ENCODE assay signal across 3 fruit fly cellular contexts in the genomic region with DNA sequence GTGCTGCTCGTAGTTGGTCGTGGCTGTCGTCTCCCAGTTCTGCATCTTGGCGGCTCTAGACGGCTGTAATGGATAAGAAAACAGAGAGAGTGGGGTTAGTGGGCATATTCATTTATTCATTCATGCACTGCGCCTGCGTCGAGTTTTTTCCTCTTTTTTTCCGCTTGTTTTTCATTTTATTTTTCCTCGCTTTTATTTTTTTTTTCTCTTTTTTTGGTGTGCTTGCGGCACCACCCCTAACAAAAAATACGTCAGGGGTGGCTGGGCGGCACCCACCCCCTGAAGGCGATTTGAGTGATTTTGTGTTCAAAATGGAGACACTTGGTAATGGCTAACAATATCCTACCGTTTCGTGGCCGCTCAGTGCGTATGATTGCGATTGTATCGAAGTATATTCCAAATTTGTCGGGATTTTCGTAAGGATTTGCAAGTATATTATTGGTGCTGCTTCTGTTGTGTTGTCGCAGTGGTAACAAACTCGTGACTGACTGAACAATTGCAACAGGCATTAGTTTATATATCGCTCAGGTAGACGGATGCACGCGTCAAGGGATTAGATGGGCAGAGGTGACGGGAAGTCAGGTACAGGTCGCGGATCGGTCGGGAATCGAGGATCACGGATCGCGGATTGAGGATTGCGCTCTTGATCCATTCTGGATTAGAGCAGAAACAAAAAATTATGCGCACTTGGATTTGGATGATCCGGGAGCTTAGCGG.
TF ChIP-seq lines count a peak whose summit lies in the region.

No protein-coding gene starts in this region.

TF ChIP-seq in whole organism, embryonic, 481 proteins besides CTCF, POLR2A, EP300 and RAD21 (continued from another document and continues in another):
- TF ChIP-seq CG10979 (tag; optimal IDR thresholded peaks at IDR 0.05; lab: Kevin White, UChicago), result no peak
- no peak for TF ChIP-seq CG8944 (GFP tag; optimal IDR thresholded peaks at IDR 0.05; lab: Kevin White, UChicago)
- TF ChIP-seq CG14710 (tag; optimal IDR thresholded peaks at IDR 0.05; lab: Kevin White, UChicago), result no peak
- TF ChIP-seq nau (GFP tag; optimal IDR thresholded peaks at IDR 0.05; lab: Kevin White, UChicago), result no peak
- TF ChIP-seq br (optimal IDR thresholded peaks at IDR 0.05; lab: Kevin White, UChicago), result no peak
- peak; percentile 31; the same call in 1 of the 3 replicates for TF ChIP-seq C15 (GFP tag; IDR thresholded peaks at IDR 0.05; lab: Robert Waterston, UW)
- no peak for TF ChIP-seq Ada2b (GFP tag; IDR thresholded peaks at IDR 0.05; lab: Robert Waterston, UW)
- TF ChIP-seq tup (GFP tag; optimal IDR thresholded peaks at IDR 0.05; lab: Kevin White, UChicago), result no peak
- TF ChIP-seq NC2α (GFP tag; optimal IDR thresholded peaks at IDR 0.05; lab: Kevin White, UChicago), result no peak
- TF ChIP-seq CG13123 (GFP tag; optimal IDR thresholded peaks at IDR 0.05; lab: Kevin White, UChicago), result no peak
- peak; percentile 58 for TF ChIP-seq CG15479 (GFP tag; optimal IDR thresholded peaks at IDR 0.05; lab: Kevin White, UChicago)
- no peak for TF ChIP-seq CG1647 (GFP tag; optimal IDR thresholded peaks at IDR 0.05; lab: Kevin White, UChicago)
- TF ChIP-seq tll (GFP tag; optimal IDR thresholded peaks at IDR 0.05; lab: Kevin White, UChicago), result peak in 1 of 2 experiments; percentile 80
- TF ChIP-seq Hsf (GFP tag; optimal IDR thresholded peaks at IDR 0.05; lab: Kevin White, UChicago), result no peak
- TF ChIP-seq CG4707 (GFP tag; optimal IDR thresholded peaks at IDR 0.05; lab: Kevin White, UChicago), result no peak
- TF ChIP-seq Mes4 (GFP tag; optimal IDR thresholded peaks at IDR 0.05; lab: Kevin White, UChicago), result no peak
- no peak for TF ChIP-seq CG8924 (tag; optimal IDR thresholded peaks at IDR 0.05; lab: Kevin White, UChicago)
- TF ChIP-seq ash1 (GFP tag; optimal IDR thresholded peaks at IDR 0.05; lab: Kevin White, UChicago), result no peak
- no peak for TF ChIP-seq CG4617 (GFP tag; optimal IDR thresholded peaks at IDR 0.05; lab: Kevin White, UChicago; ENCODE audit: borderline replicate concordance)
- peak; percentile 96 for TF ChIP-seq nom (GFP tag; optimal IDR thresholded peaks at IDR 0.05; lab: Kevin White, UChicago)
- TF ChIP-seq CG10147 (GFP tag; optimal IDR thresholded peaks at IDR 0.05; lab: Kevin White, UChicago), result no peak
- TF ChIP-seq CG6813 (GFP tag; optimal IDR thresholded peaks at IDR 0.05; lab: Kevin White, UChicago), result peak; percentile 21
- TF ChIP-seq da (GFP tag; optimal IDR thresholded peaks at IDR 0.05; lab: Kevin White, UChicago), result no peak
- TF ChIP-seq bigmax (GFP tag; optimal IDR thresholded peaks at IDR 0.05; lab: Kevin White, UChicago), result no peak
- no peak for TF ChIP-seq CG17328 (GFP tag; IDR thresholded peaks at IDR 0.05; lab: Robert Waterston, UW)
- TF ChIP-seq Elba2 (GFP tag; optimal IDR thresholded peaks at IDR 0.05; lab: Kevin White, UChicago), result no peak
- no peak for TF ChIP-seq Hr39 (optimal IDR thresholded peaks at IDR 0.05; lab: Kevin White, UChicago)
- TF ChIP-seq zf30C (GFP tag; optimal IDR thresholded peaks at IDR 0.05; lab: Kevin White, UChicago), result no peak
- no peak for TF ChIP-seq dati (GFP tag; IDR thresholded peaks at IDR 0.05; lab: Robert Waterston, UW)
- TF ChIP-seq dpn (GFP tag; optimal IDR thresholded peaks at IDR 0.05; lab: Kevin White, UChicago), result peak in 1 of 2 experiments; percentile 10
- TF ChIP-seq CG33557 (GFP tag; optimal IDR thresholded peaks at IDR 0.05; lab: Kevin White, UChicago), result no peak
- no peak for TF ChIP-seq CG30020 (tag; optimal IDR thresholded peaks at IDR 0.05; lab: Kevin White, UChicago)
- peak; percentile 89 for TF ChIP-seq seq (GFP tag; IDR thresholded peaks at IDR 0.05; lab: Robert Waterston, UW)
- no peak for TF ChIP-seq CG17802 (tag; optimal IDR thresholded peaks at IDR 0.05; lab: Kevin White, UChicago)
- TF ChIP-seq ro (GFP tag; IDR thresholded peaks at IDR 0.05; lab: Robert Waterston, UW), result no peak
- TF ChIP-seq lov (optimal IDR thresholded peaks at IDR 0.05; lab: Kevin White, UChicago), result no peak
- TF ChIP-seq lov (GFP tag; IDR thresholded peaks at IDR 0.05; lab: Robert Waterston, UW), result no peak
- no peak for TF ChIP-seq dan (GFP tag; IDR thresholded peaks at IDR 0.05; lab: Robert Waterston, UW)
- TF ChIP-seq Dll (GFP tag; IDR thresholded peaks at IDR 0.05; lab: Robert Waterston, UW; ENCODE audit: partially characterized antibody), result no peak
- no peak for TF ChIP-seq CG10959 (GFP tag; IDR thresholded peaks at IDR 0.05; lab: Robert Waterston, UW)
- TF ChIP-seq CG17568 (GFP tag; optimal IDR thresholded peaks at IDR 0.05; lab: Kevin White, UChicago), result peak; percentile 44
- TF ChIP-seq CG6254 (GFP tag; optimal IDR thresholded peaks at IDR 0.05; lab: Kevin White, UChicago), result no peak
- no peak for TF ChIP-seq sr (GFP tag; IDR thresholded peaks at IDR 0.05; lab: Robert Waterston, UW)

TF ChIP-seq in whole organism, prepupa, 60 proteins besides CTCF, POLR2A, EP300 and RAD21 (continued from another document):
- TF ChIP-seq CG8319 (GFP tag; optimal IDR thresholded peaks at IDR 0.05; lab: Kevin White, UChicago) (peak; percentile 35), Ets96B (tag; optimal IDR thresholded peaks at IDR 0.05; lab: Kevin White, UChicago) (peak; percentile 74), Eip78C (GFP tag; lab: Kevin White, UChicago) (no peak), net (GFP tag; optimal IDR thresholded peaks at IDR 0.05; lab: Kevin White, UChicago) (peak; percentile 91), CG11294 (GFP tag; IDR thresholded peaks at IDR 0.05; lab: Robert Waterston, UW) (peak; percentile 68; the same call in 1 of the 2 replicates), CG9139 (GFP tag; optimal IDR thresholded peaks at IDR 0.05; lab: Kevin White, UChicago) (peak; percentile 95), CG4318 (GFP tag; optimal IDR thresholded peaks at IDR 0.05; lab: Kevin White, UChicago) (peak; percentile 19), CG6792 (GFP tag; optimal IDR thresholded peaks at IDR 0.05; lab: Kevin White, UChicago) (peak; percentile 16), CG6854 (GFP tag; optimal IDR thresholded peaks at IDR 0.05; lab: Kevin White, UChicago) (no peak), CG6808 (GFP tag; optimal IDR thresholded peaks at IDR 0.05; lab: Kevin White, UChicago) (peak; percentile 86), CG8632 (GFP tag; optimal IDR thresholded peaks at IDR 0.05; lab: Kevin White, UChicago) (peak; percentile 73), Gug (GFP tag; IDR thresholded peaks at IDR 0.05; lab: Robert Waterston, UW) (peak; percentile 80), Sox102F (GFP tag; optimal IDR thresholded peaks at IDR 0.05; lab: Kevin White, UChicago) (peak; percentile 67), fd59A (GFP tag; optimal IDR thresholded peaks at IDR 0.05; lab: Kevin White, UChicago) (peak; percentile 42), Eip93F (GFP tag; optimal IDR thresholded peaks at IDR 0.05; lab: Kevin White, UChicago) (no peak), vri (GFP tag; optimal IDR thresholded peaks at IDR 0.05; lab: Kevin White, UChicago) (peak; percentile 56), salr (GFP tag; optimal IDR thresholded peaks at IDR 0.05; lab: Kevin White, UChicago) (peak; percentile 64 to 77), Sox14 (GFP tag; optimal IDR thresholded peaks at IDR 0.05; lab: Kevin White, UChicago) (peak; percentile 9), CG31627 (GFP tag; optimal IDR thresholded peaks at IDR 0.05; lab: Kevin White, UChicago) (no peak), Smox (GFP tag; optimal IDR thresholded peaks at IDR 0.05; lab: Kevin White, UChicago) (no peak), fkh (GFP tag; optimal IDR thresholded peaks at IDR 0.05; lab: Kevin White, UChicago) (peak; percentile 3), CG10669 (GFP tag; optimal IDR thresholded peaks at IDR 0.05; lab: Kevin White, UChicago) (peak; percentile 81), CG3919 (GFP tag; optimal IDR thresholded peaks at IDR 0.05; lab: Kevin White, UChicago) (peak; percentile 80), CG10631 (GFP tag; optimal IDR thresholded peaks at IDR 0.05; lab: Kevin White, UChicago) (peak; percentile 47), CG8119 (GFP tag; IDR thresholded peaks at IDR 0.05; lab: Robert Waterston, UW) (peak; percentile 94), CG11762 (GFP tag; optimal IDR thresholded peaks at IDR 0.05; lab: Kevin White, UChicago; ENCODE audit: insufficient read depth) (peak; percentile 72), CG15336 (GFP tag; IDR thresholded peaks at IDR 0.05; lab: Robert Waterston, UW) (peak; percentile 91), Hr38 (GFP tag; optimal IDR thresholded peaks at IDR 0.05; lab: Kevin White, UChicago) (no peak), Sox15 (GFP tag; optimal IDR thresholded peaks at IDR 0.05; lab: Kevin White, UChicago) (no peak), pdm3 (GFP tag; optimal IDR thresholded peaks at IDR 0.05; lab: Kevin White, UChicago) (peak; percentile 77), Ets21C (GFP tag; optimal IDR thresholded peaks at IDR 0.05; lab: Kevin White, UChicago) (no peak), CG1621 (tag; optimal IDR thresholded peaks at IDR 0.05; lab: Kevin White, UChicago) (no peak), acj6 (GFP tag; optimal IDR thresholded peaks at IDR 0.05; lab: Kevin White, UChicago) (peak; percentile 21), eg (GFP tag; IDR thresholded peaks at IDR 0.05; lab: Robert Waterston, UW) (peak; percentile 99), Lpt (GFP tag; optimal IDR thresholded peaks at IDR 0.05; lab: Kevin White, UChicago) (peak; percentile 87), Hr39 (GFP tag; optimal IDR thresholded peaks at IDR 0.05; lab: Kevin White, UChicago) (no peak), CG34406 (GFP tag; optimal IDR thresholded peaks at IDR 0.05; lab: Kevin White, UChicago) (peak; percentile 70), CG11902 (GFP tag; optimal IDR thresholded peaks at IDR 0.05; lab: Kevin White, UChicago) (no peak), CG16779 (tag; optimal IDR thresholded peaks at IDR 0.05; lab: Kevin White, UChicago) (peak; percentile 94), fd85E (GFP tag; optimal IDR thresholded peaks at IDR 0.05; lab: Kevin White, UChicago) (peak; percentile 21), CG6163 (GFP tag; IDR thresholded peaks at IDR 0.05; lab: Robert Waterston, UW) (peak; percentile 98), svp (GFP tag; lab: Kevin White, UChicago) (peak; percentile 37)

TF ChIP-seq in whole organism, pupa, 21 proteins besides CTCF, POLR2A, EP300 and RAD21 (continued from another document):
- TF ChIP-seq Pif1B (GFP tag; optimal IDR thresholded peaks at IDR 0.05; lab: Kevin White, UChicago) (peak; percentile 87), CG10348 (GFP tag; IDR thresholded peaks at IDR 0.05; lab: Robert Waterston, UW) (no peak)
